Worm (Caenorhabditis elegans) whole organism, young adult: ENCODE measurements around the gene clec-178.

Experiments
- F22D6.2 ChIP-seq: sonication (generic microtip); optimal IDR thresholded peaks from 2 replicates; lab custom pipeline; 2016; ENCODE audit warnings: mild to moderate bottlenecking, missing genetic modification characterization, missing compliant biosample characterization
- F55B11.4 ChIP-seq: sonication (generic microtip); optimal IDR thresholded peaks from 2 replicates; lab custom pipeline; 2016; ENCODE audit warnings: missing compliant biosample characterization, missing genetic modification characterization, borderline replicate concordance; ENCODE audit not compliant: insufficient read depth
- T07F8.4 ChIP-seq: sonication (generic microtip); optimal IDR thresholded peaks from 2 replicates; lab custom pipeline; 2016; ENCODE audit warnings: mild to moderate bottlenecking, missing genetic modification characterization, moderate library complexity, missing compliant biosample characterization
- ama-1 ChIP-seq, 3 experiments: fragments of 150-350 bp in 1 of 3; sonication (generic microtip) in 2 of 3; optimal IDR thresholded peaks; 2 replicates each; lab custom pipeline; 2014 to 2018; ENCODE audit warnings: missing biosample characterization in 2 of 3, missing genetic modification characterization in 2 of 3, missing genetic modification reagents in 2 of 3
- dox-1 ChIP-seq: fragments of 200-800 bp; sonication (Bioruptor generic); IDR thresholded peaks from 2 replicates; pipeline ENCODE4 v1.3.6; 2022; ENCODE audit warnings: missing genetic modification reagents, missing genetic modification characterization, missing compliant biosample characterization
- hsf-1 ChIP-seq: fragments of 200-800 bp; sonication (Bioruptor generic); IDR thresholded peaks from 2 replicates; pipeline ENCODE4 v1.3.6; 2022; ENCODE audit warnings: missing genetic modification reagents, missing genetic modification characterization, missing compliant biosample characterization
- madf-6 ChIP-seq: fragments of 200-800 bp; sonication (Bioruptor generic); IDR thresholded peaks from 2 replicates; pipeline ENCODE4 v1.3.6; 2022; ENCODE audit warnings: missing genetic modification reagents, missing genetic modification characterization, missing compliant biosample characterization
- mcd-1 ChIP-seq: fragments of 200-800 bp; sonication (Bioruptor generic); IDR thresholded peaks from 2 replicates; pipeline ENCODE4 v1.3.6; 2022; ENCODE audit warnings: missing genetic modification reagents, missing genetic modification characterization, missing compliant biosample characterization
- nhr-120 ChIP-seq: fragments of 200-800 bp; sonication (Bioruptor generic); IDR thresholded peaks from 2 replicates; pipeline ENCODE4 v1.3.6; 2022; ENCODE audit warnings: missing genetic modification characterization, missing compliant biosample characterization
- nhr-90 ChIP-seq: sonication (generic microtip); optimal IDR thresholded peaks from 2 replicates; lab custom pipeline; 2016; ENCODE audit warnings: missing genotype, mild to moderate bottlenecking, missing genetic modification characterization, missing compliant biosample characterization
- sea-2 ChIP-seq: fragments of 200-800 bp; sonication (Bioruptor generic); IDR thresholded peaks from 2 replicates; pipeline ENCODE4 v1.3.6; 2022; ENCODE audit warnings: missing genetic modification characterization, missing compliant biosample characterization
- snpc-4 ChIP-seq, 5 experiments: fragments of 150-350 bp in 1 of 5; sonication (generic microtip) in 4 of 5; optimal IDR thresholded peaks; 2 replicates each; lab custom pipeline; 2014 to 2018; ENCODE audit warnings: missing genetic modification characterization in 5 of 5, missing biosample characterization in 3 of 5, antibody characterized with exemption in 2 of 5, mild to moderate bottlenecking in 2 of 5, missing compliant biosample characterization in 2 of 5, missing genotype in 2 of 5, moderate library complexity in 2 of 5, missing genetic modification reagents in 1 of 5
- unc-62 ChIP-seq: fragments of 150-350 bp; optimal IDR thresholded peaks from 2 replicates; lab custom pipeline; 2014; ENCODE audit warnings: missing biosample characterization, missing genetic modification reagents, missing genetic modification characterization

- TF ChIP-seq sea-2 (GFP tag; lab: Robert Waterston, UW) (no peak), madf-6 (GFP tag; lab: Robert Waterston, UW) (no peak), dox-1 (no peak), F22D6.2 (no peak), unc-62 (GFP tag; lab: Kevin White, UChicago) (no peak), nhr-120 (no peak), nhr-90 (tag; lab: Kevin White, UChicago) (no peak), snpc-4 (GFP tag; optimal IDR thresholded peaks at IDR 0.05; lab: Kevin White, UChicago) (no peak), snpc-4 (tag; optimal IDR thresholded peaks at IDR 0.05; lab: Kevin White, UChicago) (no peak), F55B11.4 (no peak), ama-1 (optimal IDR thresholded peaks at IDR 0.05; lab: Kevin White, UChicago) (no peak), ama-1 (GFP tag; optimal IDR thresholded peaks at IDR 0.05; lab: Kevin White, UChicago) (no peak), T07F8.4 (tag; lab: Kevin White, UChicago) (no peak), hsf-1 (GFP tag; lab: Robert Waterston, UW) (no peak), mcd-1 (GFP tag; lab: Robert Waterston, UW) (no peak)
These were observed 944 bp downstream of the clec-178 start for ce11 chrIV:5654693-5655092.
